Worm (Caenorhabditis elegans) whole organism, midembryonic: ENCODE measurements around the gene bath-36.

Source experiments
- T22C8.4 ChIP-seq: fragments of 200-800 bp; sonication (Bioruptor generic); IDR thresholded peaks from 2 replicates; pipeline ENCODE4 v1.3.6; 2022; ENCODE audit warnings: missing genetic modification characterization, missing compliant biosample characterization
- flt-1 ChIP-seq: fragments of 200-800 bp; sonication (Bioruptor generic); IDR thresholded peaks from 2 replicates; pipeline ENCODE4 v1.3.6; 2022; ENCODE audit warnings: missing genetic modification characterization, missing compliant biosample characterization
- klf-2 ChIP-seq: fragments of 200-800 bp; sonication (Bioruptor generic); conservative IDR thresholded peaks from 2 replicates; pipeline ENCODE4 v1.3.6; 2022; ENCODE audit warnings: missing genetic modification reagents, missing genetic modification characterization, missing compliant biosample characterization
- med-1 ChIP-seq: sonication (generic microtip); optimal IDR thresholded peaks from 2 replicates; lab custom pipeline; 2017; ENCODE audit warnings: missing genetic modification characterization, mild to moderate bottlenecking, missing compliant biosample characterization, antibody characterized with exemption, missing genetic modification reagents; ENCODE audit not compliant: insufficient read depth
- ref-1 ChIP-seq: fragments of 200-800 bp; sonication (Bioruptor generic); conservative IDR thresholded peaks from 2 replicates; pipeline ENCODE4 v1.3.6; 2022; ENCODE audit warnings: missing genetic modification reagents, missing genetic modification characterization, missing compliant biosample characterization
- tab-1 ChIP-seq: fragments of 200-800 bp; sonication (Bioruptor generic); IDR thresholded peaks from 2 replicates; pipeline ENCODE4 v1.3.6; 2022; ENCODE audit warnings: missing genetic modification characterization, missing compliant biosample characterization
- ztf-23 ChIP-seq: fragments of 200-800 bp; sonication (Bioruptor generic); IDR thresholded peaks from 2 replicates; pipeline ENCODE4 v1.3.6; 2022; ENCODE audit warnings: missing genetic modification reagents, missing genetic modification characterization, missing compliant biosample characterization

ce11 chrV:15150176-15150575 is 37.5 kb upstream of the bath-36 start:
- TF ChIP-seq klf-2 (GFP tag; lab: Robert Waterston, UW) (no peak), tab-1 (GFP tag; lab: Robert Waterston, UW) (no peak), med-1 (GFP tag; lab: Kevin White, UChicago) (no peak), ztf-23 (GFP tag; lab: Robert Waterston, UW) (no peak), T22C8.4 (GFP tag; lab: Robert Waterston, UW) (no peak), ref-1 (GFP tag; lab: Robert Waterston, UW) (no peak), flt-1 (no peak)
